Fruit fly (Drosophila melanogaster) whole organism, embryonic: ENCODE data around the gene Indy-2.
A peak's percentile ranks its signal among the peaks of the same experiment; 100 is the strongest.

Experiments
- Abd-B ChIP-seq: fragments of 200-800 bp; sonication (Bioruptor generic); optimal IDR thresholded peaks from 2 replicates; lab custom pipeline; 2018; ENCODE audit warnings: missing biosample characterization, mild to moderate bottlenecking, missing genetic modification characterization, moderate library complexity
- Blimp-1 ChIP-seq: fragments of 200-800 bp; sonication (Bioruptor generic); optimal IDR thresholded peaks from 3 replicates; lab custom pipeline; 2018; ENCODE audit warnings: missing biosample characterization, missing genetic modification characterization, mild to moderate bottlenecking, moderate library complexity, missing genetic modification reagents
- CG10147 ChIP-seq: fragments of 200-800 bp; sonication (Bioruptor generic); optimal IDR thresholded peaks from 2 replicates; lab custom pipeline; 2019; ENCODE audit warnings: missing biosample characterization, mild to moderate bottlenecking, missing genetic modification characterization, moderate library complexity
- CG10321 ChIP-seq: fragments of 200-800 bp; sonication (Bioruptor generic); IDR thresholded peaks from 2 replicates; pipeline ENCODE4 v1.3.6; 2022; ENCODE audit warnings: missing biosample characterization, missing genetic modification characterization
- CG1233 ChIP-seq: fragments of 200-800 bp; sonication (Bioruptor generic); optimal IDR thresholded peaks from 4 replicates; lab custom pipeline; 2018; ENCODE audit warnings: missing biosample characterization, mild to moderate bottlenecking, missing genetic modification characterization
- CG13287 ChIP-seq: fragments of 200-800 bp; sonication (Bioruptor generic); IDR thresholded peaks from 2 replicates; pipeline ENCODE4 v1.3.6; 2022; ENCODE audit warnings: missing biosample characterization, missing genetic modification characterization; ENCODE audit not compliant: partially characterized antibody
- CG17385 ChIP-seq: fragments of 200-800 bp; sonication (Bioruptor generic); optimal IDR thresholded peaks from 3 replicates; lab custom pipeline; 2018; ENCODE audit warnings: missing biosample characterization, mild to moderate bottlenecking, missing genetic modification characterization
- CG17802 ChIP-seq: fragments of 200-800 bp; sonication (Bioruptor generic); optimal IDR thresholded peaks from 2 replicates; lab custom pipeline; 2018; ENCODE audit warnings: missing biosample characterization, mild to moderate bottlenecking, missing genetic modification characterization, moderate library complexity
- CG2712 ChIP-seq: fragments of 200-800 bp; optimal IDR thresholded peaks from 3 replicates; lab custom pipeline; 2019; ENCODE audit warnings: missing biosample characterization, mild to moderate bottlenecking, missing genetic modification characterization, moderate library complexity
- CG2889 ChIP-seq: fragments of 200-800 bp; sonication (Bioruptor generic); IDR thresholded peaks from 3 replicates; pipeline ENCODE4 v1.3.6; 2022; ENCODE audit warnings: missing biosample characterization, missing genetic modification characterization
- CG3726 ChIP-seq: fragments of 200-800 bp; sonication (Bioruptor generic); IDR thresholded peaks from 3 replicates; pipeline ENCODE4, ENCODE4 v1.3.6; 2022; ENCODE audit warnings: missing biosample characterization, missing genetic modification characterization
- CG4730 ChIP-seq: fragments of 200-800 bp; sonication (Bioruptor generic); IDR thresholded peaks from 2 replicates; pipeline ENCODE4 v1.3.6; 2022; ENCODE audit warnings: missing biosample characterization, missing genetic modification characterization
- CG4820 ChIP-seq: fragments of 200-800 bp; sonication (Bioruptor generic); optimal IDR thresholded peaks from 3 replicates; lab custom pipeline; 2016; ENCODE audit warnings: missing biosample characterization, missing genetic modification characterization
- CG8924 ChIP-seq: fragments of 200-800 bp; optimal IDR thresholded peaks from 3 replicates; lab custom pipeline; 2019; ENCODE audit warnings: missing biosample characterization, mild to moderate bottlenecking, missing genetic modification characterization, moderate library complexity
- CG9932 ChIP-seq: fragments of 200-800 bp; sonication (Bioruptor generic); IDR thresholded peaks from 2 replicates; pipeline ENCODE4 v1.3.6; 2022; ENCODE audit warnings: missing biosample characterization, missing genetic modification characterization
- CkIIα-i1 ChIP-seq: fragments of 200-800 bp; sonication (Bioruptor generic); IDR thresholded peaks from 2 replicates; pipeline ENCODE4 v1.3.6; 2022; ENCODE audit warnings: missing biosample characterization, missing genetic modification characterization
- Dad ChIP-seq: fragments of 200-800 bp; sonication (Bioruptor generic); optimal IDR thresholded peaks from 3 replicates; lab custom pipeline; 2016; ENCODE audit warnings: missing biosample characterization, missing genetic modification characterization
- Doc2 ChIP-seq: fragments of 200-800 bp; sonication (Bioruptor generic); IDR thresholded peaks from 2 replicates; pipeline ENCODE4 v1.3.6; 2022; ENCODE audit warnings: missing biosample characterization, missing genetic modification characterization
- Dp ChIP-seq: fragments of 200-800 bp; sonication (Bioruptor generic); optimal IDR thresholded peaks from 2 replicates; lab custom pipeline; 2018; ENCODE audit warnings: missing biosample characterization, mild to moderate bottlenecking, missing genetic modification characterization, moderate library complexity
- H15 ChIP-seq: fragments of 200-800 bp; sonication (Bioruptor generic); IDR thresholded peaks from 3 replicates; pipeline ENCODE4 v1.3.6; 2022; ENCODE audit warnings: missing biosample characterization, missing genetic modification characterization
- Hmr ChIP-seq: fragments of 200-800 bp; sonication (Bioruptor generic); optimal IDR thresholded peaks from 3 replicates; lab custom pipeline; 2017; ENCODE audit warnings: mild to moderate bottlenecking, missing biosample characterization, missing genetic modification reagents, missing genetic modification characterization
- Meics ChIP-seq: fragments of 200-800 bp; sonication (Bioruptor generic); optimal IDR thresholded peaks from 2 replicates; lab custom pipeline; 2017; ENCODE audit warnings: missing biosample characterization, mild to moderate bottlenecking, missing genetic modification characterization
- Nf-YC ChIP-seq: fragments of 200-800 bp; optimal IDR thresholded peaks from 3 replicates; lab custom pipeline; 2019; ENCODE audit warnings: missing biosample characterization, mild to moderate bottlenecking, missing genetic modification characterization, moderate library complexity
- Opbp ChIP-seq: fragments of 200-800 bp; sonication (Bioruptor generic); IDR thresholded peaks from 3 replicates; pipeline ENCODE4 v1.3.6; 2022; ENCODE audit warnings: missing biosample characterization, missing genetic modification characterization; ENCODE audit not compliant: partially characterized antibody
- Scr ChIP-seq: fragments of 200-800 bp; sonication (Bioruptor generic); IDR thresholded peaks from 2 replicates; pipeline ENCODE4 v1.3.6; 2022; ENCODE audit warnings: missing biosample characterization, missing genetic modification characterization; ENCODE audit not compliant: partially characterized antibody
- Sin3A ChIP-seq: fragments of >200 bp; optimal IDR thresholded peaks from 2 replicates; lab custom pipeline; 2018
- Sry-β ChIP-seq: fragments of 200-800 bp; sonication (Bioruptor generic); optimal IDR thresholded peaks from 2 replicates; lab custom pipeline; 2018; ENCODE audit warnings: missing biosample characterization, mild to moderate bottlenecking, missing genetic modification characterization, moderate library complexity
- Stat92E ChIP-seq, 3 experiments: fragments of >200 bp in 2 of 3; fragments of 200-800 bp in 1 of 3; sonication (Bioruptor generic) in 1 of 3; optimal IDR thresholded peaks; 2 replicates each; lab custom pipeline; 2017 to 2019; ENCODE audit warnings: missing biosample characterization in 3 of 3, missing genetic modification characterization in 3 of 3, mild to moderate bottlenecking in 1 of 3, moderate library complexity in 1 of 3
- ab ChIP-seq: fragments of 200-800 bp; sonication (Bioruptor generic); optimal IDR thresholded peaks from 2 replicates; lab custom pipeline; 2016; ENCODE audit warnings: missing biosample characterization, missing genetic modification characterization
- btn ChIP-seq: fragments of 200-800 bp; sonication (Bioruptor generic); optimal IDR thresholded peaks from 2 replicates; lab custom pipeline; 2016; ENCODE audit warnings: missing biosample characterization, missing genetic modification characterization
- cad ChIP-seq: fragments of >200 bp; optimal IDR thresholded peaks from 2 replicates; lab custom pipeline; 2017; ENCODE audit warnings: missing biosample characterization, missing genetic modification characterization
- cato ChIP-seq: fragments of 200-800 bp; sonication (Bioruptor generic); optimal IDR thresholded peaks from 2 replicates; lab custom pipeline; 2016; ENCODE audit warnings: missing biosample characterization, missing genetic modification characterization, borderline replicate concordance
- ci ChIP-seq: fragments of 200-800 bp; sonication (Bioruptor generic); IDR thresholded peaks from 3 replicates; pipeline ENCODE4 v1.3.6; 2022; ENCODE audit warnings: missing biosample characterization, missing genetic modification characterization
- dmrt99B ChIP-seq: fragments of 200-800 bp; sonication (Bioruptor generic); optimal IDR thresholded peaks from 2 replicates; lab custom pipeline; 2018; ENCODE audit warnings: missing biosample characterization, mild to moderate bottlenecking, missing genetic modification characterization, moderate library complexity
- fd102C ChIP-seq: fragments of 200-800 bp; sonication (Bioruptor generic); optimal IDR thresholded peaks from 2 replicates; lab custom pipeline; 2018; ENCODE audit warnings: missing biosample characterization, mild to moderate bottlenecking, missing genetic modification characterization, moderate library complexity
- grau ChIP-seq: fragments of 200-800 bp; optimal IDR thresholded peaks from 3 replicates; lab custom pipeline; 2019; ENCODE audit warnings: missing biosample characterization, mild to moderate bottlenecking, missing genetic modification characterization, moderate library complexity
- her ChIP-seq: fragments of 200-800 bp; sonication (Bioruptor generic); optimal IDR thresholded peaks from 2 replicates; lab custom pipeline; 2016; ENCODE audit warnings: missing biosample characterization, missing genetic modification characterization
- hkb ChIP-seq, 2 experiments: fragments of 200-800 bp in 1 of 2; fragments of >200 bp in 1 of 2; sonication (Bioruptor generic) in 1 of 2; IDR thresholded peaks in 1 of 2; optimal IDR thresholded peaks in 1 of 2; 2 replicates each; pipeline versions ENCODE4 v1.3.6 to Lab custom; 2017 to 2022; ENCODE audit warnings: missing biosample characterization in 1 of 2, missing genetic modification characterization in 1 of 2
- ind ChIP-seq: fragments of 200-800 bp; sonication (Bioruptor generic); optimal IDR thresholded peaks from 3 replicates; lab custom pipeline; 2016; ENCODE audit warnings: missing biosample characterization, missing genetic modification characterization
- kay ChIP-seq: fragments of 200-800 bp; sonication (Bioruptor generic); optimal IDR thresholded peaks from 2 replicates; lab custom pipeline; 2016; ENCODE audit warnings: missing biosample characterization, missing genetic modification characterization
- lmd ChIP-seq: fragments of 200-800 bp; sonication (Bioruptor generic); IDR thresholded peaks from 2 replicates; pipeline ENCODE4 v1.3.6; 2022; ENCODE audit warnings: missing biosample characterization, missing genetic modification characterization
- odd ChIP-seq: fragments of 200-800 bp; sonication (Bioruptor generic); optimal IDR thresholded peaks from 2 replicates; lab custom pipeline; 2017; ENCODE audit warnings: missing biosample characterization, mild to moderate bottlenecking, missing genetic modification characterization
- peb ChIP-seq: fragments of 200-800 bp; sonication (Bioruptor generic); IDR thresholded peaks from 2 replicates; pipeline ENCODE4 v1.3.6; 2022; ENCODE audit warnings: missing biosample characterization, missing genetic modification characterization
- pzg ChIP-seq: fragments of 200-800 bp; sonication (Bioruptor generic); optimal IDR thresholded peaks from 3 replicates; lab custom pipeline; 2018; ENCODE audit warnings: missing biosample characterization, mild to moderate bottlenecking, missing genetic modification characterization, moderate library complexity
- sisA ChIP-seq: fragments of 200-800 bp; sonication (Bioruptor generic); IDR thresholded peaks from 2 replicates; pipeline ENCODE4 v1.3.6; 2022; ENCODE audit warnings: missing biosample characterization, missing genetic modification characterization
- sqz ChIP-seq: fragments of 200-800 bp; sonication (Bioruptor generic); optimal IDR thresholded peaks from 3 replicates; lab custom pipeline; 2018; ENCODE audit warnings: missing biosample characterization, mild to moderate bottlenecking, missing genetic modification characterization
- sr ChIP-seq: fragments of 200-800 bp; sonication (Bioruptor generic); IDR thresholded peaks from 3 replicates; pipeline ENCODE4 v1.3.6; 2022; ENCODE audit warnings: missing biosample characterization, missing genetic modification characterization
- stc ChIP-seq: fragments of 200-800 bp; sonication (Bioruptor generic); IDR thresholded peaks from 2 replicates; pipeline ENCODE4 v1.3.6; 2022; ENCODE audit warnings: missing biosample characterization, missing genetic modification characterization
- zen ChIP-seq: fragments of 200-800 bp; sonication (Bioruptor generic); optimal IDR thresholded peaks from 3 replicates; lab custom pipeline; 2018; ENCODE audit warnings: missing biosample characterization, mild to moderate bottlenecking, missing genetic modification characterization, moderate library complexity

Indy-2 gene

DNA sequence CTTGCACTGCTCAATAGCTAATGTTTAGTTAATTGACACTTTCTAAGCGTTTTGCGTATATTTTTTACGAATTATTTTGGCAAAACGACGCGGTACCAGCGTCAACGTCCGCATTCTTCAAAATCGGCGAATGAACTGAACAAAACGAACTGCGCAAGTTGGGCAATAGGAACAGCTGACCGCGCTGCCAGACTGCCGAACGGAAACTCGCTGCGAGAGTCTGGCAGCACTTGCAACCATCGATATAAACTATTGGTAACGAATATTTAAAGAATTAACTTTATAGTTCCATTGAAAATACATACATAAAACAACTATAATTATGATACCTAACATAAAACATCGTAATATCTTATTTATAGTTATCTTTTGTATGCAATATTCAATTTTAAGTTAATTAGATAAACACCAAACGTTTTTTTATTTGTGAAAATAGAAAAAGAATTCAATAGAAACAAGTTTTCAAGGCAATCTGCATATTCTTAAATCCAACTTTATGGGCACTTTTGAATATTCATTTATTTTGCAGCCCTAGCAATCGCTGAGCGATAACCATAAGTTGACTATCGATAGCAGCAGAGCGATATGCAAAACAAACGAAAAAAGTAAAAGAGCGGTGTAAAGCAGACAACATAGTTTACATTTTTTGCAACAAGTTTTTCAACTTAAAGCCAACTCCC is 34.0 kb upstream of the Indy-2 start, which contains the start of the genes Hs6st and MED25 (continued):
- TF ChIP-seq odd (GFP tag; lab: Kevin White, UChicago) (no peak), Doc2 (GFP tag; lab: Robert Waterston, UW) (no peak), btn (GFP tag; lab: Kevin White, UChicago) (no peak), dmrt99B (tag; lab: Kevin White, UChicago) (no peak), Abd-B (GFP tag; lab: Kevin White, UChicago) (peak; percentile 41), CG1233 (peak; percentile 60), CG10321 (no peak), CkIIα-i1 (GFP tag; lab: Robert Waterston, UW) (no peak), sisA (no peak; the same call in 1 of the 2 replicates), Blimp-1 (GFP tag; lab: Kevin White, UChicago) (peak; percentile 69), CG3726 (GFP tag; lab: Robert Waterston, UW) (no peak), CG13287 (GFP tag; lab: Robert Waterston, UW) (peak; percentile 73), kay (GFP tag; lab: Kevin White, UChicago) (peak; percentile 57), Dad (GFP tag; lab: Kevin White, UChicago) (peak; percentile 30), cad (GFP tag; lab: Kevin White, UChicago) (no peak), sqz (GFP tag; lab: Kevin White, UChicago) (no peak), ind (GFP tag; lab: Kevin White, UChicago) (peak; percentile 74), CG9932 (GFP tag; lab: Robert Waterston, UW) (peak; percentile 29; the same call in 1 of the 2 replicates), lmd (GFP tag; lab: Robert Waterston, UW) (no peak), Opbp (peak; percentile 68), cato (GFP tag; lab: Kevin White, UChicago) (no peak), CG17802 (tag; lab: Kevin White, UChicago) (no peak), H15 (GFP tag; lab: Robert Waterston, UW) (no peak), ci (GFP tag; lab: Robert Waterston, UW) (peak; percentile 29; the same call in 2 of the 3 replicates), stc (GFP tag; lab: Robert Waterston, UW) (0 out of 2 replicates have a peak, but pooled peaks have one; percentile 17), Sin3A (lab: Kevin White, UChicago) (peak; percentile 88), fd102C (GFP tag; lab: Kevin White, UChicago) (no peak), Stat92E (GFP tag; optimal IDR thresholded peaks at IDR 0.05; lab: Kevin White, UChicago) (peak in 1 of 3 experiments; percentile 38), CG4730 (GFP tag; lab: Robert Waterston, UW) (no peak), peb (GFP tag; lab: Robert Waterston, UW) (no peak), CG4820 (peak; percentile 44), hkb (optimal IDR thresholded peaks at IDR 0.05; lab: Kevin White, UChicago) (peak; percentile 10), hkb (GFP tag; IDR thresholded peaks at IDR 0.05; lab: Robert Waterston, UW) (no peak), CG17385 (peak; percentile 12), her (GFP tag; lab: Kevin White, UChicago) (peak; percentile 18), Scr (GFP tag; lab: Robert Waterston, UW) (peak; percentile 82), CG10147 (no peak), Dp (peak; percentile 49), CG2889 (GFP tag; lab: Robert Waterston, UW) (no peak), Meics (peak; percentile 74), CG2712 (tag; lab: Kevin White, UChicago) (peak; percentile 37), CG8924 (tag; lab: Kevin White, UChicago) (peak; percentile 63), grau (tag; lab: Kevin White, UChicago) (peak; percentile 38), pzg (GFP tag; lab: Kevin White, UChicago) (peak; percentile 74), Hmr (GFP tag; lab: Kevin White, UChicago) (peak; percentile 65), ab (no peak), Nf-YC (no peak), sr (no peak), Sry-β (peak; percentile 12), zen (tag; lab: Kevin White, UChicago) (no peak)
